Worm (Caenorhabditis elegans) whole organism, L2 larva: ENCODE data around the gene srt-32.
A peak's percentile ranks its signal among the peaks of the same experiment; 100 is the strongest.

Source experiments
- C34F6.9 ChIP-seq: fragments of 150-350 bp; optimal IDR thresholded peaks from 2 replicates; lab custom pipeline; 2014; ENCODE audit warnings: missing biosample characterization, missing genetic modification characterization
- F13H6.1 ChIP-seq: sonication (generic microtip); optimal IDR thresholded peaks from 2 replicates; lab custom pipeline; 2016; ENCODE audit warnings: missing genetic modification characterization, missing compliant biosample characterization
- R02D3.7 ChIP-seq: fragments of 150-350 bp; optimal IDR thresholded peaks from 2 replicates; lab custom pipeline; 2014; ENCODE audit warnings: missing biosample characterization, missing genetic modification characterization
- ZK546.5 ChIP-seq: sonication (generic microtip); optimal IDR thresholded peaks from 2 replicates; lab custom pipeline; 2017; ENCODE audit warnings: missing biosample characterization, missing genetic modification characterization
- alr-1 ChIP-seq: fragments of 150-350 bp; optimal IDR thresholded peaks from 2 replicates; lab custom pipeline; 2014; ENCODE audit warnings: missing biosample characterization, missing genetic modification characterization
- blmp-1 ChIP-seq: sonication (generic microtip); optimal IDR thresholded peaks from 2 replicates; lab custom pipeline; 2017; ENCODE audit warnings: missing genetic modification characterization, mild to moderate bottlenecking, missing compliant biosample characterization, antibody characterized with exemption, moderate library complexity; ENCODE audit not compliant: insufficient read depth
- ceh-16 ChIP-seq: fragments of 150-350 bp; optimal IDR thresholded peaks from 2 replicates; lab custom pipeline; 2014; ENCODE audit warnings: missing biosample characterization, missing genetic modification characterization
- crh-2 ChIP-seq: sonication (generic microtip); optimal IDR thresholded peaks from 2 replicates; lab custom pipeline; 2017; ENCODE audit warnings: missing biosample characterization, missing genetic modification characterization
- dmd-4 ChIP-seq: sonication (generic microtip); optimal IDR thresholded peaks from 2 replicates; lab custom pipeline; 2017; ENCODE audit warnings: missing biosample characterization, missing genetic modification characterization
- egl-27 ChIP-seq: sonication (generic microtip); optimal IDR thresholded peaks from 3 replicates; lab custom pipeline; 2017; ENCODE audit warnings: missing biosample characterization, missing genetic modification reagents, missing genetic modification characterization
- elt-1 ChIP-seq: fragments of 150-350 bp; optimal IDR thresholded peaks from 2 replicates; lab custom pipeline; 2014; ENCODE audit warnings: missing biosample characterization, missing genetic modification characterization
- fos-1 ChIP-seq: fragments of 150-350 bp; optimal IDR thresholded peaks from 2 replicates; lab custom pipeline; 2014; ENCODE audit warnings: missing biosample characterization, missing genetic modification characterization
- gmeb-1 ChIP-seq: fragments of 150-350 bp; optimal IDR thresholded peaks from 2 replicates; lab custom pipeline; 2014; ENCODE audit warnings: missing biosample characterization, missing genetic modification characterization
- lin-11 ChIP-seq: fragments of 150-350 bp; sonication (generic microtip); optimal IDR thresholded peaks from 2 replicates; lab custom pipeline; 2014; ENCODE audit warnings: missing biosample characterization, missing genetic modification characterization, inconsistent platforms, mixed read lengths
- lin-13 ChIP-seq: fragments of 150-350 bp; optimal IDR thresholded peaks from 2 replicates; lab custom pipeline; 2014; ENCODE audit warnings: missing biosample characterization, missing genetic modification reagents, missing genetic modification characterization
- lsy-2 ChIP-seq, 2 experiments: fragments of 150-350 bp in 1 of 2; sonication (generic microtip) in 1 of 2; optimal IDR thresholded peaks; 2 replicates each; lab custom pipeline; 2014 to 2017; ENCODE audit warnings: missing biosample characterization in 2 of 2, missing genetic modification characterization in 2 of 2
- mab-5 ChIP-seq: fragments of 150-350 bp; optimal IDR thresholded peaks from 2 replicates; lab custom pipeline; 2014; ENCODE audit warnings: missing biosample characterization, missing genetic modification characterization
- nhr-12 ChIP-seq: fragments of 150-350 bp; optimal IDR thresholded peaks from 2 replicates; lab custom pipeline; 2014; ENCODE audit warnings: missing biosample characterization, missing genetic modification characterization
- nhr-25 ChIP-seq: fragments of 150-350 bp; sonication (generic microtip); optimal IDR thresholded peaks from 3 replicates; lab custom pipeline; 2014; ENCODE audit warnings: missing biosample characterization, missing genetic modification characterization
- peb-1 ChIP-seq: fragments of 150-350 bp; optimal IDR thresholded peaks from 2 replicates; lab custom pipeline; 2014; ENCODE audit warnings: missing biosample characterization, missing genetic modification characterization
- sem-4 ChIP-seq: fragments of 150-350 bp; optimal IDR thresholded peaks from 2 replicates; lab custom pipeline; 2014; ENCODE audit warnings: missing biosample characterization, missing genetic modification reagents, missing genetic modification characterization
- skn-1 ChIP-seq: sonication (generic microtip); optimal IDR thresholded peaks from 2 replicates; lab custom pipeline; 2017; ENCODE audit warnings: missing biosample characterization, missing genetic modification characterization
- sma-3 ChIP-seq: sonication (generic microtip); optimal IDR thresholded peaks from 2 replicates; lab custom pipeline; 2016; ENCODE audit warnings: missing genetic modification reagents, missing genetic modification characterization, missing compliant biosample characterization
- sma-9 ChIP-seq, 2 experiments: fragments of 150-350 bp in 1 of 2; sonication (generic microtip) in 1 of 2; optimal IDR thresholded peaks; 2 replicates each; lab custom pipeline; 2014 to 2016; ENCODE audit warnings: missing genetic modification characterization in 2 of 2, mild to moderate bottlenecking in 1 of 2, missing biosample characterization in 1 of 2, missing compliant biosample characterization in 1 of 2, missing genetic modification reagents in 1 of 2, moderate library complexity in 1 of 2
- unc-55 ChIP-seq: fragments of 150-350 bp; sonication (generic microtip); optimal IDR thresholded peaks from 3 replicates; lab custom pipeline; 2014; ENCODE audit warnings: missing biosample characterization, missing genetic modification reagents, missing genetic modification characterization
- ztf-11 ChIP-seq: sonication (generic microtip); optimal IDR thresholded peaks from 2 replicates; lab custom pipeline; 2017; ENCODE audit warnings: missing biosample characterization, missing genetic modification characterization
- ztf-4 ChIP-seq: fragments of 150-350 bp; optimal IDR thresholded peaks from 2 replicates; lab custom pipeline; 2014; ENCODE audit warnings: missing biosample characterization, missing genetic modification characterization

The srt-32 gene

DNA sequence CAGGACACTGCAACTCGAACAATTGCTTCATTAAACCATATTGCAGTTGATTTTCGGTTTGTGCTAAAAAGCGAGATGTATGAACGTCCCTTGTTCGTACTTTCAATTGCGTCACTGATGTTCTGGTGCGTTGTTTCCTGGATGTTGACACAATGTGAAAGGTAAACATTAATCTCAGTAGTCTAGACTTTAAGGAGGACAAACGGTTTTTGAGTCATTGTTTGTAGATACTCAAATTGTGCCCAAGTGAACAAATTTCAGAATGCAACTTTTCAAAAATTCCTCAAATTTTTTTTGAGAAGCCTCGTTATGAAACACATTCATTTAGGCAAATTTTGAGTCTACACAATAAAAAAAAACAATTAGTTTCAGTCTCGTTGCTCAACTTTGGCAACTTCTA is 18.5 kb upstream of the srt-32 start:
- TF ChIP-seq egl-27 (tag; lab: Kevin White, UChicago) = no peak
- no peak for TF ChIP-seq skn-1 (tag; lab: Kevin White, UChicago)

DNA sequence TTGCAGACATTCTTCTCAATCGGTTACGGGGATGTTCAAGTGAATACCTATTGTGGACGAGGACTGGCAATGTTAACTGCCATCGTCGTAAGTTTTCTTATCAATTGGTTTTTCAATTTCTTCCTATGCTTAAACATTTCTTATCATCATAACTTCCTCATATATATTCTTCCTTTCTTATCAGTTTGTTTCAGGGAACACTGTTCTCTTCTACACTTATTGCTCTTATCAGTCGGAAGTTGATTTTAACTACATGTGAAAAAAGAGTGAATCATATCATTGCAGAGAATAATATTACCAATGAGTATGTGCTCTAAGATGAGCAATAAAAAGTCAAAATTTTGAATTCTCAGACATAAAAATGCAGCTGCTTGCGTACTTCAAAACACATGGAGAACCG is 17.3 kb upstream of the srt-32 start:
- no peak for TF ChIP-seq mab-5 (tag; lab: Kevin White, UChicago)
- peak; percentile 96 for TF ChIP-seq fos-1 (tag; lab: Kevin White, UChicago)

DNA sequence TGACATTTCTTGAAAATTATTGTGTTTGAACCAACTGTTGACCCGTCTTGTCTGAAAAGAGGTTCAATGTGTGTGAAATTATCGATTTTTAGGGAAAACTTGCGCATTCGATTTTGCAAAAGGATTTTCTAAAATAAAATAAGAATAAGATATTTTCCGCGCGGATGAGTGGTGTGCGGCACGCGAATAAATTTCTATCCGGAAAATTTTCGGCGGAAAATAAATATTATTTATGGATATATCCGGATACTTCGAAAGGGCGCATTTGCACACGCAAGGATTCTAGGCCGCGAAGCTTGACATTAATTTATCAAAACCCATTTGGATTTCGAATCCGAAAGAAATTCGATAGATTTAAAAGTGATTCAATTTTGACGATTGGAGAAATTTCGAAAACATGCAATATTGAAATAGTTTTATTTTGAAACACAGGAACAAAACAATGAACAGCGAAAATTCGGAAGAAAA is 13.6 kb upstream of the srt-32 start, which contains the start of gene rike-1:
Gene rike-1, minus strand, starts transcription at position 51 of the 468 bp plus-strand sequence.
- TF ChIP-seq C34F6.9 (tag; lab: Kevin White, UChicago) (peak; percentile 66), nhr-12 (tag; lab: Kevin White, UChicago) (no peak), lsy-2 (tag; optimal IDR thresholded peaks at IDR 0.05; lab: Kevin White, UChicago) (peak in 1 of 2 experiments; percentile 50), elt-1 (tag; lab: Kevin White, UChicago) (no peak), nhr-25 (tag; lab: Kevin White, UChicago) (peak; percentile 2), sma-3 (GFP tag; lab: Kevin White, UChicago) (no peak), blmp-1 (tag; lab: Kevin White, UChicago) (no peak)
- TF ChIP-seq, all 48 proteins: peak for 3

DNA sequence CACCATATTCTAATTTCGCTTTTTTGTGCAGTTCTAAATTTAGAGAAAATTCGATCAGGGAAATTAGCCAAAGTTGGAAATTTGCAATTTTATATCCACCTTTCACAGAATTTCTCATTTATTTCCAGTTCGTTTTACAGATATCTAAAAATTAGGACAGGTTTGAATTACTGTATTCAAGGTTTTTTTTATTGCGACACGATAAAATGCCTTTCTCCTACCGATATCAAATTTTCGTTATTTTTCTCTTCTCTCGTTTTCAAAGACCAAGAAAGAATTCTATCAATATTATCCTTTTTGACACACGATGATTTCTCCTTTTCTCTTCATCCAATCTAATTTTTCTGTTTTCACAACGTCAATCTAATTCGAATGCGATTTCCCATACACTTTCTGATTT is 12.8 kb upstream of the srt-32 start, which contains the start of gene C53A5.13:
Gene C53A5.13, plus strand, starts transcription at position 301 of the 400 bp plus-strand sequence.
- no peak for TF ChIP-seq unc-55 (GFP tag; lab: Kevin White, UChicago)
- no peak for TF ChIP-seq ceh-16 (tag; lab: Kevin White, UChicago)
- TF ChIP-seq peb-1 = no peak

DNA sequence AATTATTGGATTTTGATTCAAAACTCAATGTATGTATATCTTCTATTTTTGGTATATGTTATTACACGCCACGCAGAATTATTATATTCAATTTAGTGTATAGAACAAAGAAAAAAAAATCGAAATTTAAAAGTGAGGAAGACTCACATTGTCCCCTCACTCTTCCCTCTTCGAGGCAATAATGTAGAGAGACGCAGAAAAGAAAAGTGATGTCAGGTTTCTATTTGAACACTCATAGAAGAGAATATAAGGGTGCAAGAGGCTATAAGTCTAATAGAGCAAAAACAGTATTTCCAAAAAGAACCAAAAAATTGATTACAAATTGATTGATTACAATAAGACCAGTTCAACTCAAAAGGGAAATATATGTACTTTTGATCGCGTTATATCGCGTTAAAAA is 10.9 kb upstream of the srt-32 start:
- TF ChIP-seq ceh-16 (tag; lab: Kevin White, UChicago) (no peak), fos-1 (tag; lab: Kevin White, UChicago) (peak; percentile 16), egl-27 (tag; lab: Kevin White, UChicago) (no peak), C34F6.9 (tag; lab: Kevin White, UChicago) (peak; percentile 34), mab-5 (tag; lab: Kevin White, UChicago) (no peak), alr-1 (tag; lab: Kevin White, UChicago) (no peak)

DNA sequence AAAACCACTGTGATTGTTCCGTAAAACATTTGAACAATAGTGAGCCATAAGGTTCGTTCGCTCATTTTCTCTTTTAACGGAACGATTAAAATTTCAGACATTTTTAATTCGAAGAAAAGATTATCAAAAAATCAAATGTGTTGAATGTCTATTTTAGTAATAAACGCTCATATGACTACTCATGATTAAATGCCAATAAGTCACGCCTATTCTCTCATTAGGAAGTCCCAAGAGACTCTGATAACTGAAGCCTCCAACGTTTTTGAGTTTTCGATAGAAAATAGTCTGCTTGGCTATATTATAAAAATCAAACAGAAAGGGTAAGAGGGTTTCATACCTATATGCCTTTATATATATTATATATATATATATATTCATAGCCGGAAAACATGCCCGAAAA is 3.2 kb upstream of the srt-32 start, which contains the start of gene srg-47:
Gene srg-47, minus strand, starts transcription at position 101 of the 400 bp plus-strand sequence.
- no peak for TF ChIP-seq egl-27 (tag; lab: Kevin White, UChicago)
- TF ChIP-seq ztf-11 (tag; lab: Kevin White, UChicago) = no peak
- no peak for TF ChIP-seq dmd-4 (tag; lab: Kevin White, UChicago)
- no peak for TF ChIP-seq lsy-2 (tag; optimal IDR thresholded peaks at IDR 0.05; lab: Kevin White, UChicago)
- TF ChIP-seq, all 48 proteins: peak for 0

DNA sequence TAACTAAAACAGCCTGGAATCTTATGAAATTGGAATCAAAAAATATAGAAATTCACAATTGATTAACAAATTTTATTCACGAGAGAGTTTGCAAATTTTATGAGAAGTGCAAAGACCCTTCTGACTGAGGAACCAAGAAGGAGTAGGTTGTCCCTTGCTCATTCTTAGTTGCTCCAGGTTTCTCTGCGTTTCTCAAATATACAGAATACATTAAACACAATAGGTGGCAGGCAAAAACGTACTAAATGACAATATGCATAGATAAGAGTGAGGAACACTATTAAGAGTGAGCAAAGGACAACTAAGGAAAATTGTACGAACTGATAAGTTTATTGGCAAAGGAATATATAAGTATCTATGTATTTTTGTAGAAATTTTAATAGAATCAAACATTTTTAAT is 655 bp upstream of the srt-32 start, which contains the start of gene C53A5.9:
Gene C53A5.9, minus strand, starts transcription at position 101 of the 400 bp plus-strand sequence.
- TF ChIP-seq sma-9 (GFP tag; optimal IDR thresholded peaks at IDR 0.05; lab: Kevin White, UChicago) (no peak), sma-9 (tag; optimal IDR thresholded peaks at IDR 0.05; lab: Kevin White, UChicago) (no peak), ceh-16 (tag; lab: Kevin White, UChicago) (no peak), ztf-11 (tag; lab: Kevin White, UChicago) (no peak), lin-11 (no peak), ztf-4 (tag; lab: Kevin White, UChicago) (no peak), F13H6.1 (no peak), R02D3.7 (tag; lab: Kevin White, UChicago) (no peak), C34F6.9 (tag; lab: Kevin White, UChicago) (no peak), gmeb-1 (tag; lab: Kevin White, UChicago) (no peak), crh-2 (tag; lab: Kevin White, UChicago) (no peak), skn-1 (tag; lab: Kevin White, UChicago) (no peak), lin-13 (GFP tag; lab: Kevin White, UChicago) (no peak)

DNA sequence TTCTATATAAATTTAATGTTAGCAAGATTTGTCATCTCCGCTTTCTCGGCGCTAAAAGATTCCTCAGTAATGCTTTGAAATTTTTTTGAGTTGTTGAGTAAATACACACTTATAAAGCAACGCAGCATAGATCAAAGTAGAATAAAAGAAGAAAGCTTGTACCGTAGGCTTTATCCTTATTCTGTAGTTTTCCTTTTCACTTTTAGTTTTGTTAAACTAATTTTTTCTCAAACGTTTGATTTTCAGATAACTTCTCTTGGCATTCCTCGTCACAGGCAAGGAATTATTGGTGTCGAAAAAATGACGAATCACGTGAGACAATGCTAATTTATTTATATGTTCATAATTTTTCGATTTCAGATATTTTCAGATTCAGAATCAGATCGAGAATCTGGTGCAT is 3.2 kb downstream of the srt-32 start, which contains the start of gene C53A5.11:
Gene C53A5.11, plus strand, starts transcription at position 301 of the 400 bp plus-strand sequence.
- TF ChIP-seq sem-4 (tag; lab: Kevin White, UChicago) = no peak
- TF ChIP-seq ZK546.5 (tag; lab: Kevin White, UChicago) = no peak
- TF ChIP-seq lsy-2 (tag; optimal IDR thresholded peaks at IDR 0.05; lab: Kevin White, UChicago) = no peak
- no peak for TF ChIP-seq sma-9 (GFP tag; optimal IDR thresholded peaks at IDR 0.05; lab: Kevin White, UChicago)
- TF ChIP-seq sma-9 (tag; optimal IDR thresholded peaks at IDR 0.05; lab: Kevin White, UChicago) = no peak
- TF ChIP-seq nhr-12 (tag; lab: Kevin White, UChicago) = no peak
- TF ChIP-seq gmeb-1 (tag; lab: Kevin White, UChicago) = no peak
- TF ChIP-seq sma-3 (GFP tag; lab: Kevin White, UChicago) = no peak
- TF ChIP-seq, all 48 proteins: peak for 0
